Fruit fly (Drosophila melanogaster) whole organism, prepupa: ENCODE results near the gene Samuel.

ENCODE experiments used
- Blimp-1 ChIP-seq: fragments of 200-800 bp; sonication (Bioruptor generic); optimal IDR thresholded peaks from 3 replicates; lab custom pipeline; 2017; ENCODE audit warnings: missing biosample characterization, missing genetic modification characterization, mild to moderate bottlenecking, moderate library complexity, missing genetic modification reagents
- CG10631 ChIP-seq: fragments of 200-800 bp; sonication (Bioruptor generic); optimal IDR thresholded peaks from 2 replicates; lab custom pipeline; 2016; ENCODE audit warnings: missing biosample characterization, missing genetic modification characterization
- CG15336 ChIP-seq: fragments of 200-800 bp; sonication (Bioruptor generic); IDR thresholded peaks from 2 replicates; pipeline ENCODE4 v1.3.6; 2022; ENCODE audit warnings: missing biosample characterization, missing genetic modification characterization
- CG16779 ChIP-seq: fragments of 200-800 bp; sonication (Bioruptor generic); optimal IDR thresholded peaks from 3 replicates; lab custom pipeline; 2017; ENCODE audit warnings: missing biosample characterization, mild to moderate bottlenecking, missing genetic modification characterization
- CG3032 ChIP-seq: fragments of 200-800 bp; optimal IDR thresholded peaks from 2 replicates; lab custom pipeline; 2019; ENCODE audit warnings: missing biosample characterization, mild to moderate bottlenecking, missing genetic modification characterization, moderate library complexity
- CG32006 ChIP-seq: fragments of 200-800 bp; sonication (Bioruptor generic); optimal IDR thresholded peaks from 3 replicates; lab custom pipeline; 2017; ENCODE audit warnings: missing biosample characterization, mild to moderate bottlenecking, missing genetic modification characterization
- CG3919 ChIP-seq: fragments of 200-800 bp; sonication (Bioruptor generic); optimal IDR thresholded peaks from 3 replicates; lab custom pipeline; 2016; ENCODE audit warnings: missing biosample characterization, missing genetic modification characterization
- CG6163 ChIP-seq: fragments of 200-800 bp; sonication (Bioruptor generic); IDR thresholded peaks from 3 replicates; pipeline ENCODE4 v1.3.6; 2022; ENCODE audit warnings: missing biosample characterization, missing genetic modification characterization
- CG6276 ChIP-seq: fragments of 200-800 bp; sonication (Bioruptor generic); optimal IDR thresholded peaks from 2 replicates; lab custom pipeline; 2017; ENCODE audit warnings: missing biosample characterization, mild to moderate bottlenecking, missing genetic modification characterization
- CG6808 ChIP-seq: fragments of 200-800 bp; sonication (Bioruptor generic); optimal IDR thresholded peaks from 3 replicates; lab custom pipeline; 2017; ENCODE audit warnings: missing biosample characterization, missing genetic modification characterization, mild to moderate bottlenecking, moderate library complexity, missing genetic modification reagents
- CG6854 ChIP-seq: fragments of 200-800 bp; sonication (Bioruptor generic); optimal IDR thresholded peaks from 2 replicates; lab custom pipeline; 2017; ENCODE audit warnings: missing biosample characterization, mild to moderate bottlenecking, missing genetic modification characterization
- CG8319 ChIP-seq: fragments of 200-800 bp; sonication (Bioruptor generic); optimal IDR thresholded peaks from 3 replicates; lab custom pipeline; 2016; ENCODE audit warnings: missing biosample characterization, missing genetic modification characterization
- CG8632 ChIP-seq: fragments of 200-800 bp; sonication (Bioruptor generic); optimal IDR thresholded peaks from 3 replicates; lab custom pipeline; 2016; ENCODE audit warnings: missing biosample characterization, missing genetic modification characterization
- CG9139 ChIP-seq: fragments of 200-800 bp; sonication (Bioruptor generic); optimal IDR thresholded peaks from 3 replicates; lab custom pipeline; 2017; ENCODE audit warnings: missing biosample characterization, mild to moderate bottlenecking, missing genetic modification characterization
- Eip75B ChIP-seq: fragments of 200-800 bp; sonication (Bioruptor generic); optimal IDR thresholded peaks from 3 replicates; lab custom pipeline; 2016; ENCODE audit warnings: missing biosample characterization, missing genetic modification characterization
- Eip78C ChIP-seq: fragments of 200-800 bp; sonication (Bioruptor generic); peaks from one replicate; lab custom pipeline; 2016; ENCODE audit warnings: missing biosample characterization, missing genetic modification characterization
- Hr38 ChIP-seq: sonication (Bioruptor generic); optimal IDR thresholded peaks from 2 replicates; lab custom pipeline; 2016; ENCODE audit warnings: missing biosample characterization, missing genetic modification characterization
- Hr39 ChIP-seq: fragments of 200-800 bp; sonication (Bioruptor generic); optimal IDR thresholded peaks from 2 replicates; lab custom pipeline; 2016; ENCODE audit warnings: missing biosample characterization, missing genetic modification characterization
- Hr4 ChIP-seq: fragments of 200-800 bp; sonication (Bioruptor generic); optimal IDR thresholded peaks from 3 replicates; lab custom pipeline; 2016; ENCODE audit warnings: missing biosample characterization, missing genetic modification characterization
- Met ChIP-seq: fragments of 200-800 bp; sonication (Bioruptor generic); optimal IDR thresholded peaks from 3 replicates; lab custom pipeline; 2016; ENCODE audit warnings: missing biosample characterization, missing genetic modification characterization
- OdsH ChIP-seq: fragments of 200-800 bp; sonication (Bioruptor generic); optimal IDR thresholded peaks from 3 replicates; lab custom pipeline; 2016; ENCODE audit warnings: missing biosample characterization, missing genetic modification characterization
- Smox ChIP-seq: fragments of 200-800 bp; sonication (Bioruptor generic); optimal IDR thresholded peaks from 3 replicates; lab custom pipeline; 2016; ENCODE audit warnings: missing biosample characterization, missing genetic modification characterization
- Sox15 ChIP-seq: fragments of 200-800 bp; sonication (Bioruptor generic); optimal IDR thresholded peaks from 3 replicates; lab custom pipeline; 2016; ENCODE audit warnings: missing biosample characterization, missing genetic modification characterization
- acj6 ChIP-seq: fragments of 200-800 bp; sonication (Bioruptor generic); optimal IDR thresholded peaks from 3 replicates; lab custom pipeline; 2016; ENCODE audit warnings: missing biosample characterization, missing genetic modification characterization
- cyc ChIP-seq: fragments of 200-800 bp; sonication (Bioruptor generic); optimal IDR thresholded peaks from 3 replicates; lab custom pipeline; 2016; ENCODE audit warnings: missing biosample characterization, missing genetic modification characterization
- dac ChIP-seq: fragments of 200-800 bp; sonication (Bioruptor generic); optimal IDR thresholded peaks from 2 replicates; lab custom pipeline; 2017; ENCODE audit warnings: missing biosample characterization, mild to moderate bottlenecking, missing genetic modification characterization
- dsx ChIP-seq: fragments of 200-800 bp; optimal IDR thresholded peaks from 3 replicates; lab custom pipeline; 2019; ENCODE audit warnings: missing biosample characterization, mild to moderate bottlenecking, missing genetic modification characterization, moderate library complexity; ENCODE audit not compliant: poor library complexity, severe bottlenecking
- esn ChIP-seq: fragments of 200-800 bp; sonication (Bioruptor generic); optimal IDR thresholded peaks from 2 replicates; lab custom pipeline; 2016; ENCODE audit warnings: missing biosample characterization, mild to moderate bottlenecking, missing genetic modification characterization, moderate library complexity
- fd59A ChIP-seq: fragments of 200-800 bp; sonication (Bioruptor generic); optimal IDR thresholded peaks from 2 replicates; lab custom pipeline; 2017; ENCODE audit warnings: missing biosample characterization, mild to moderate bottlenecking, missing genetic modification characterization, missing genetic modification reagents
- fkh ChIP-seq: fragments of 200-800 bp; sonication (Bioruptor generic); optimal IDR thresholded peaks from 3 replicates; lab custom pipeline; 2017; ENCODE audit warnings: missing biosample characterization, mild to moderate bottlenecking, missing genetic modification characterization, moderate library complexity
- net ChIP-seq: fragments of 200-800 bp; sonication (Bioruptor generic); optimal IDR thresholded peaks from 3 replicates; lab custom pipeline; 2016; ENCODE audit warnings: missing biosample characterization, missing genetic modification characterization
- pdm3 ChIP-seq: fragments of 200-800 bp; sonication (Bioruptor generic); optimal IDR thresholded peaks from 3 replicates; lab custom pipeline; 2016; ENCODE audit warnings: missing biosample characterization, missing genetic modification characterization
- salr ChIP-seq, 2 experiments: fragments of 200-800 bp; sonication (Bioruptor generic); optimal IDR thresholded peaks; 3 replicates each; lab custom pipeline; 2016 to 2018; ENCODE audit warnings: missing biosample characterization in 2 of 2, missing genetic modification characterization in 2 of 2, mild to moderate bottlenecking in 1 of 2
- spab ChIP-seq: fragments of 200-800 bp; sonication (Bioruptor generic); optimal IDR thresholded peaks from 2 replicates; lab custom pipeline; 2017; ENCODE audit warnings: missing biosample characterization, mild to moderate bottlenecking, missing genetic modification characterization, missing genetic modification reagents
- svp ChIP-seq: fragments of 200-800 bp; sonication (Bioruptor generic); peaks from one replicate; lab custom pipeline; 2016; ENCODE audit warnings: missing biosample characterization, missing genetic modification characterization
- topi ChIP-seq: fragments of 200-800 bp; sonication (Bioruptor generic); optimal IDR thresholded peaks from 3 replicates; lab custom pipeline; 2016; ENCODE audit warnings: missing biosample characterization, missing genetic modification characterization
- vri ChIP-seq: fragments of 200-800 bp; sonication (Bioruptor generic); optimal IDR thresholded peaks from 3 replicates; lab custom pipeline; 2016; ENCODE audit warnings: missing biosample characterization, mild to moderate bottlenecking, missing genetic modification characterization

Gene Samuel

DNA sequence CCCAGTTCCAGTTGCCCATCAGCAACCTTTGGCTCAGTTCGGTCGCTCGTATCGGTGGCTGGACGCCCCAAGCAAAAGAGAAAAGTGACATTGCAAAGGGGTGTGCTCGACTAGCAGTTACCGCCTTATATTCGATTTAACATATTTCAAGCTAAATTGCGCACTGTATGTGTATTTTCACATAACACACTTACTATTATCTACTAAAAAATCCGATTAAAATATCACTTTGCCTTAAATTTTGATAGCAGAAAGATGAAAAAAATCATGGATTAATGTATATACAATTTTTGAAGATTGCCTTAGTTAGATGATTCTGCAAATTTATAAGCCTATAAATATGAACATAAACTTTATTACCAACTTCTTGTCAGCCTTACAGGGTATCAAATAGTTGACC lies 45.2 kb downstream of the Samuel start (continued):
- TF ChIP-seq Eip75B (GFP tag; lab: Kevin White, UChicago) = peak; percentile 49
- peak; percentile 42 for TF ChIP-seq CG3919 (GFP tag; lab: Kevin White, UChicago)
- TF ChIP-seq CG32006 = peak; percentile 44
- TF ChIP-seq Hr39 = peak; percentile 39
- no peak for TF ChIP-seq CG8632 (GFP tag; lab: Kevin White, UChicago)
- no peak for TF ChIP-seq CG6163 (GFP tag; lab: Robert Waterston, UW)
- TF ChIP-seq svp (GFP tag; lab: Kevin White, UChicago) = peak; percentile 80
- peak; percentile 39 for TF ChIP-seq CG6808 (GFP tag; lab: Kevin White, UChicago)
- peak; percentile 70 for TF ChIP-seq Met (GFP tag; lab: Kevin White, UChicago)
- TF ChIP-seq OdsH (GFP tag; lab: Kevin White, UChicago) = peak; percentile 28
- TF ChIP-seq dac (GFP tag; lab: Kevin White, UChicago) = no peak
- peak; percentile 44 for TF ChIP-seq acj6 (GFP tag; lab: Kevin White, UChicago)
- TF ChIP-seq cyc (GFP tag; lab: Kevin White, UChicago) = peak; percentile 27
- no peak for TF ChIP-seq net (GFP tag; lab: Kevin White, UChicago)
- peak; percentile 58 for TF ChIP-seq topi (GFP tag; lab: Kevin White, UChicago)
- no peak for TF ChIP-seq CG8319 (GFP tag; lab: Kevin White, UChicago)
- TF ChIP-seq esn (GFP tag; lab: Kevin White, UChicago) = peak; percentile 59
- peak; percentile 25 for TF ChIP-seq pdm3
- no peak for TF ChIP-seq CG6854 (GFP tag; lab: Kevin White, UChicago)
- no peak for TF ChIP-seq fkh (GFP tag; lab: Kevin White, UChicago)
- TF ChIP-seq Hr4 (GFP tag; lab: Kevin White, UChicago) = no peak
- no peak for TF ChIP-seq Hr38 (GFP tag; lab: Kevin White, UChicago)
- no peak for TF ChIP-seq CG16779
- peak; percentile 4 for TF ChIP-seq CG10631 (GFP tag; lab: Kevin White, UChicago)
- no peak for TF ChIP-seq CG9139 (GFP tag; lab: Kevin White, UChicago)
- TF ChIP-seq vri (GFP tag; lab: Kevin White, UChicago) = no peak
- peak; percentile 19 for TF ChIP-seq fd59A
- TF ChIP-seq CG3032 (tag; lab: Kevin White, UChicago) = no peak

dm6 chr2L:11016695-11017094 lies 50.1 kb downstream of the Samuel start, which contains the start of gene CG14913:
CG14913 (plus strand) TSS chr2L:11016995.
- TF ChIP-seq Hr38 (GFP tag; lab: Kevin White, UChicago) (no peak), Eip75B (GFP tag; lab: Kevin White, UChicago) (no peak)

DNA sequence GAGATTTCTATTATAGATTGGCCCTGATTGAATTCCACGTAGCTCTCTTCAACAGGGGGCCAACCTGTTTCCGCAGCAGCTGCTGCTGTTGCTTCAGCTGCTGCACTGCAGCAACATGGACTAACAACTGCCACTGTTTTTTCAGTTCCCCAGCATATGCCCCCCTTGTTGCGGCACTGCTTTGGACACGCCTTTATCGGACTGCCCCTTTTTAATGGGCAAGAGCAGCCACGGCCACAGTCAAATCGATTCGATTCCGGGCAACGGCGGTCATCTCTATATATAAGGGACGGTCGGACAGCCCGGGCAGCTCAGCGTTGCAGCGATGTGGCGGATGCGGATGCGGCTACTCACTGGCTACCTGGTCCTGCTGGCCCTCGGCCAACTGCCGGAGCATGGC lies 51.5 kb downstream of the Samuel start, which contains the start of gene Acp32CD:
Gene Acp32CD, plus strand, starts transcription at position 301 of the 400 bp plus-strand sequence.
- TF ChIP-seq CG8632 (GFP tag; lab: Kevin White, UChicago) (no peak), CG32006 (no peak), Smox (GFP tag; lab: Kevin White, UChicago) (no peak), Hr4 (GFP tag; lab: Kevin White, UChicago) (no peak), Eip78C (GFP tag; lab: Kevin White, UChicago) (no peak), spab (no peak), CG3919 (GFP tag; lab: Kevin White, UChicago) (no peak), fkh (GFP tag; lab: Kevin White, UChicago) (no peak), acj6 (GFP tag; lab: Kevin White, UChicago) (no peak), fd59A (no peak), Blimp-1 (GFP tag; lab: Kevin White, UChicago) (no peak), CG15336 (GFP tag; lab: Robert Waterston, UW) (no peak), net (GFP tag; lab: Kevin White, UChicago) (no peak), CG9139 (GFP tag; lab: Kevin White, UChicago) (no peak), salr (GFP tag; optimal IDR thresholded peaks at IDR 0.05; lab: Kevin White, UChicago) (no peak), OdsH (GFP tag; lab: Kevin White, UChicago) (no peak), CG6276 (GFP tag; lab: Kevin White, UChicago) (no peak), dsx (no peak), Sox15 (GFP tag; lab: Kevin White, UChicago) (no peak)
- TF ChIP-seq, all 60 proteins: peak for 0
